Fruit fly (Drosophila melanogaster): ENCODE measurements around the gene CG7557.

The CG7557 gene

DNA sequence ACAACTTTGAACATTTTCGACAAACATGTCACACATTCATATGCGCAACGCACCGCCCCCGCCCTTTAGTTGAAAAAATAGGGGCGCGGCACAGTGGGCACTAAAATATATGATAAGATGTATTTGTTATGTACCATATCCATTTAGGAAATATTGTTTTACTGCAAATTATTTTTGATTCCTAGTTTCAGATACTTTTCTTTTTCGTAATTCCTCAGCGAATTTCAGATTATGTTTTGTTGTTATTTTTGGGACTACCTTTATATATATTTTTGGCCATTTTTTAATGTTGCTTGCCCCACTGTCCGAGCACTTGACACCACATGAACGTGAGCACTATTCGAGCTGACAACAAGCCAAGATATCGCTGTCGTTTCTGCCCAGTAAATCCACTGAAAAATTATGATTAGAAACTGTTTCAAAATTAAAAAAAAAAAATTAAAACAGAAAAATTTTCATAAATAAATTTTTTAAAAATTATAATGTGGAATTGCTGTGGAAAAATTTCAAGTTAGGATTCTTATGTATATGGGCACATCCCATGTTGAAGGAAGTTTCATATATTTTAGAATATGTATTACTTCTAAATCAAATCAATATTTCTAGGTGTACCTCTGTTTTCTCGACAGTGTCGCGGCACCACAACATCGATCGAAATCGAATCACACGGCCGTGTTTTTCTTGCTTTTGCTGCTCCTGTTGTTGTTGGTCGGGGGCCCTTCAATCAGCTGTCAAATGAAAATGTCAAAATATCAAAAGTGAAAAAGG, 27.5 kb upstream of the CG7557 start (continued):
- TF ChIP-seq CG4318 (GFP tag; optimal IDR thresholded peaks at IDR 0.05) (peak; percentile 3), ss (GFP tag; optimal IDR thresholded peaks at IDR 0.05) (no peak), net (GFP tag; optimal IDR thresholded peaks at IDR 0.05) (no peak), Ets96B (tag; optimal IDR thresholded peaks at IDR 0.05) (peak; percentile 24), vri (GFP tag; optimal IDR thresholded peaks at IDR 0.05) (no peak), fkh (GFP tag; optimal IDR thresholded peaks at IDR 0.05) (no peak), Ets21C (GFP tag; optimal IDR thresholded peaks at IDR 0.05) (no peak)

DNA sequence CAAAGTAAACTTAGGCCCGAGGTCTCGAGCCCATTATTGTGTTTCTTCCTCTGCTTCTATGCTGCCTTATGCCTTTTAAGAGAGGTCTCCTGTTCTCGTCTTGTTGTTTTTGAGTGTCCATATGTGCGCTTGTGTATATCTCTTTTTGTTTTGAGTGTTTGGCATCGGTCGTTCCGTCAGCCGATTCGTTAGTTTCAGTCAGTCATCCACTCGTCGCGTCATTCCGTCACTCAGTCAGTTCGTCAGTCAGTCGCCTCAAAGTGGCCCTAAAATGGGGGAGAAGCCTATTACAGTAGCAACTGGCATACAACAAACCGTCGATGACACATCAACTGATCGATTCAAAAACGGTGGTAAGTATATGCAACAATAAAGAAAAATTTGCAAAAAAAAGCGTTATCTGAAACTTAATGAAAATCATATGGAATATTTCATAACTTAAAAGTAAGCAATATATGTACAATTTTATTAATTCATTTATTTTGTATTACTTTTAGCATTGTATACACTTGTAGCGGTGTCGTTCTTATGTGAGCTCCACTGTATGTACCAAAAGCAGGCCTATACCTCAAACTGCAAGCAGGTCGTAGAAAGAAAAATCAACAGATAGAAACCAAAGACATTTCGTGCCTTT, 26.8 kb upstream of the CG7557 start:
- TF ChIP-seq CG1621 (tag; optimal IDR thresholded peaks at IDR 0.05) (no peak), CG10669 (GFP tag; optimal IDR thresholded peaks at IDR 0.05) (no peak), Hr39 (GFP tag; optimal IDR thresholded peaks at IDR 0.05) (no peak), CG6854 (GFP tag; optimal IDR thresholded peaks at IDR 0.05) (no peak), acj6 (GFP tag; optimal IDR thresholded peaks at IDR 0.05) (no peak), fd59A (GFP tag; optimal IDR thresholded peaks at IDR 0.05) (no peak), CG8119 (GFP tag; IDR thresholded peaks at IDR 0.05) (peak; percentile 59), Eip78C (GFP tag) (peak; percentile 66), Blimp-1 (GFP tag; optimal IDR thresholded peaks at IDR 0.05) (no peak), dac (GFP tag; optimal IDR thresholded peaks at IDR 0.05) (no peak), fkh (GFP tag; optimal IDR thresholded peaks at IDR 0.05) (peak; percentile 38), salr (GFP tag; optimal IDR thresholded peaks at IDR 0.05) (no peak), Sox102F (GFP tag; optimal IDR thresholded peaks at IDR 0.05) (no peak), svp (GFP tag) (peak; percentile 27), achi (GFP tag; optimal IDR thresholded peaks at IDR 0.05) (peak; percentile 31), esn (GFP tag; optimal IDR thresholded peaks at IDR 0.05) (no peak), CG11294 (GFP tag; IDR thresholded peaks at IDR 0.05) (peak; percentile 20; the same call in 1 of the 2 replicates), spab (GFP tag; optimal IDR thresholded peaks at IDR 0.05) (no peak), Met (GFP tag; optimal IDR thresholded peaks at IDR 0.05) (peak; percentile 5), net (GFP tag; optimal IDR thresholded peaks at IDR 0.05) (no peak), Lpt (GFP tag; optimal IDR thresholded peaks at IDR 0.05) (peak; percentile 13), Sox14 (GFP tag; optimal IDR thresholded peaks at IDR 0.05) (peak; percentile 10), dsx (GFP tag; optimal IDR thresholded peaks at IDR 0.05; ENCODE audit: poor library complexity, severe bottlenecking) (no peak), Smox (GFP tag; optimal IDR thresholded peaks at IDR 0.05) (no peak), CG8632 (GFP tag; optimal IDR thresholded peaks at IDR 0.05) (no peak), CG3032 (tag; optimal IDR thresholded peaks at IDR 0.05) (peak; percentile 18), pdm3 (GFP tag; optimal IDR thresholded peaks at IDR 0.05) (peak; percentile 2), CG10631 (GFP tag; optimal IDR thresholded peaks at IDR 0.05) (peak; percentile 34), Ets96B (tag; optimal IDR thresholded peaks at IDR 0.05) (no peak), CG31627 (GFP tag; optimal IDR thresholded peaks at IDR 0.05) (no peak), Sox15 (GFP tag; optimal IDR thresholded peaks at IDR 0.05) (no peak), CG6163 (GFP tag; IDR thresholded peaks at IDR 0.05) (peak; percentile 61; the same call in 2 of the 3 replicates), CG32006 (GFP tag; optimal IDR thresholded peaks at IDR 0.05) (peak; percentile 35), OdsH (GFP tag; optimal IDR thresholded peaks at IDR 0.05) (no peak), Ets21C (GFP tag; optimal IDR thresholded peaks at IDR 0.05) (no peak), Hr4 (GFP tag; optimal IDR thresholded peaks at IDR 0.05) (peak; percentile 58), fd85E (GFP tag; optimal IDR thresholded peaks at IDR 0.05) (no peak), ss (GFP tag; optimal IDR thresholded peaks at IDR 0.05) (no peak), CG4318 (GFP tag; optimal IDR thresholded peaks at IDR 0.05) (no peak), eg (GFP tag; IDR thresholded peaks at IDR 0.05) (peak; percentile 63; the same call in 2 of the 3 replicates), CG7368 (GFP tag; optimal IDR thresholded peaks at IDR 0.05) (no peak), CG9139 (GFP tag; optimal IDR thresholded peaks at IDR 0.05) (no peak), CG16779 (tag; optimal IDR thresholded peaks at IDR 0.05) (no peak), Eip75B (GFP tag; optimal IDR thresholded peaks at IDR 0.05) (no peak), CG11762 (GFP tag; optimal IDR thresholded peaks at IDR 0.05; ENCODE audit: insufficient read depth) (no peak), cyc (GFP tag; optimal IDR thresholded peaks at IDR 0.05) (no peak)

Measured in whole organism, prepupa.